Comparison of ENCODE assay signal across 1 fruit fly cellular context in genomic region chr3R:24543676-24544277, dm6.
A peak's percentile ranks its signal among the peaks of the same experiment; 100 is the strongest.
TF ChIP-seq lines count a peak whose summit lies in the region.

Cftr (minus strand) TSS chr3R:24543914.

TF ChIP-seq in whole organism, embryonic, 481 proteins besides CTCF, POLR2A, EP300 and RAD21 (continued from another document and continues in another):
- TF ChIP-seq Sox100B (GFP tag; optimal IDR thresholded peaks at IDR 0.05; lab: Kevin White, UChicago): no peak
- TF ChIP-seq sens-2 (GFP tag; IDR thresholded peaks at IDR 0.05; lab: Robert Waterston, UW): peak; percentile 47
- peak; percentile 15 for TF ChIP-seq PHDP (tag; optimal IDR thresholded peaks at IDR 0.05; lab: Kevin White, UChicago)
- no peak for TF ChIP-seq br (optimal IDR thresholded peaks at IDR 0.05; lab: Kevin White, UChicago)
- TF ChIP-seq shn (GFP tag; optimal IDR thresholded peaks at IDR 0.05; lab: Kevin White, UChicago): peak; percentile 50
- 0 out of 2 replicates have a peak, but pooled peaks have one; percentile 17 for TF ChIP-seq CG1024 (GFP tag; IDR thresholded peaks at IDR 0.05; lab: Robert Waterston, UW)
- peak; percentile 0 for TF ChIP-seq CG9817 (tag; optimal IDR thresholded peaks at IDR 0.05; lab: Kevin White, UChicago)
- peak; percentile 1 for TF ChIP-seq CG7786 (GFP tag; optimal IDR thresholded peaks at IDR 0.05; lab: Kevin White, UChicago)
- peak; percentile 38 for TF ChIP-seq CG4282 (GFP tag; optimal IDR thresholded peaks at IDR 0.05; lab: Kevin White, UChicago)
- TF ChIP-seq CG8359 (GFP tag; optimal IDR thresholded peaks at IDR 0.05; lab: Kevin White, UChicago; ENCODE audit: borderline replicate concordance): no peak
- TF ChIP-seq kah (GFP tag; optimal IDR thresholded peaks at IDR 0.05; lab: Kevin White, UChicago): no peak
- peak; percentile 27 for TF ChIP-seq CG6813 (GFP tag; optimal IDR thresholded peaks at IDR 0.05; lab: Kevin White, UChicago)
- no peak for TF ChIP-seq CG17802 (tag; optimal IDR thresholded peaks at IDR 0.05; lab: Kevin White, UChicago)
- TF ChIP-seq fru (optimal IDR thresholded peaks at IDR 0.05; lab: Kevin White, UChicago): no peak
- TF ChIP-seq seq (GFP tag; IDR thresholded peaks at IDR 0.05; lab: Robert Waterston, UW): no peak
- no peak for TF ChIP-seq CG10321 (GFP tag; IDR thresholded peaks at IDR 0.05; lab: Robert Waterston, UW)
- TF ChIP-seq CG18476 (GFP tag; optimal IDR thresholded peaks at IDR 0.05; lab: Kevin White, UChicago): peak; percentile 52
- TF ChIP-seq CG7963 (GFP tag; IDR thresholded peaks at IDR 0.05; lab: Robert Waterston, UW; ENCODE audit: partially characterized antibody): no peak
- TF ChIP-seq bab2 (GFP tag; optimal IDR thresholded peaks at IDR 0.05; lab: Kevin White, UChicago): peak; percentile 37
- TF ChIP-seq CG8478 (optimal IDR thresholded peaks at IDR 0.05; lab: Kevin White, UChicago): no peak
- TF ChIP-seq Opbp (GFP tag; IDR thresholded peaks at IDR 0.05; lab: Robert Waterston, UW; ENCODE audit: partially characterized antibody): peak; percentile 60; the same call in 2 of the 3 replicates
- TF ChIP-seq pzg (GFP tag; optimal IDR thresholded peaks at IDR 0.05; lab: Kevin White, UChicago): peak; percentile 72
- peak; percentile 80 for TF ChIP-seq CG7987 (GFP tag; optimal IDR thresholded peaks at IDR 0.05; lab: Kevin White, UChicago)
- no peak for TF ChIP-seq Rx (GFP tag; IDR thresholded peaks at IDR 0.05; lab: Robert Waterston, UW)
- TF ChIP-seq ro (GFP tag; IDR thresholded peaks at IDR 0.05; lab: Robert Waterston, UW): no peak
- TF ChIP-seq eyg (GFP tag; optimal IDR thresholded peaks at IDR 0.05; lab: Kevin White, UChicago): peak; percentile 22
- peak; percentile 68 for TF ChIP-seq CG34376 (GFP tag; optimal IDR thresholded peaks at IDR 0.05; lab: Kevin White, UChicago)
- peak; percentile 86 for TF ChIP-seq Sry-δ (GFP tag; optimal IDR thresholded peaks at IDR 0.05; lab: Kevin White, UChicago)
- TF ChIP-seq CG7372 (GFP tag; IDR thresholded peaks at IDR 0.05; lab: Robert Waterston, UW): no peak
- TF ChIP-seq CG5245 (GFP tag; optimal IDR thresholded peaks at IDR 0.05; lab: Kevin White, UChicago): peak; percentile 10
- peak; percentile 83 for TF ChIP-seq caup (GFP tag; optimal IDR thresholded peaks at IDR 0.05; lab: Kevin White, UChicago; ENCODE audit: severe bottlenecking)
- TF ChIP-seq CG6654 (GFP tag; optimal IDR thresholded peaks at IDR 0.05; lab: Kevin White, UChicago): no peak
- no peak for TF ChIP-seq CG15073 (GFP tag; optimal IDR thresholded peaks at IDR 0.05; lab: Kevin White, UChicago)
- TF ChIP-seq tin (GFP tag; optimal IDR thresholded peaks at IDR 0.05; lab: Kevin White, UChicago): peak; percentile 11
- peak; percentile 52 for TF ChIP-seq CG10147 (GFP tag; optimal IDR thresholded peaks at IDR 0.05; lab: Kevin White, UChicago)
- peak; percentile 57; the same call in 2 of the 3 replicates for TF ChIP-seq H15 (GFP tag; IDR thresholded peaks at IDR 0.05; lab: Robert Waterston, UW)
- peak; percentile 70 for TF ChIP-seq MTF-1 (GFP tag; optimal IDR thresholded peaks at IDR 0.05; lab: Kevin White, UChicago; ENCODE audit: borderline replicate concordance)
- TF ChIP-seq slbo (GFP tag; IDR thresholded peaks at IDR 0.05; lab: Robert Waterston, UW): peak; percentile 73
- TF ChIP-seq Dip2 (GFP tag; IDR thresholded peaks at IDR 0.05; lab: Robert Waterston, UW): no peak
- no peak for TF ChIP-seq ham (GFP tag; IDR thresholded peaks at IDR 0.05; lab: Robert Waterston, UW)
- no peak for TF ChIP-seq sd (tag; optimal IDR thresholded peaks at IDR 0.05; lab: Kevin White, UChicago)
- no peak for TF ChIP-seq fd3F (GFP tag; optimal IDR thresholded peaks at IDR 0.05; lab: Kevin White, UChicago)
- TF ChIP-seq sens (GFP tag; lab: Kevin White, UChicago): peak; percentile 87
- TF ChIP-seq Antp (GFP tag; optimal IDR thresholded peaks at IDR 0.05; lab: Kevin White, UChicago): peak; percentile 66
- TF ChIP-seq hb (GFP tag; IDR thresholded peaks at IDR 0.05; lab: Robert Waterston, UW; ENCODE audit: partially characterized antibody): 0 out of 3 replicates have a peak, but pooled peaks have one; percentile 23
- TF ChIP-seq dm (GFP tag; optimal IDR thresholded peaks at IDR 0.05; lab: Kevin White, UChicago): peak; percentile 46
- TF ChIP-seq CG12942 (GFP tag; optimal IDR thresholded peaks at IDR 0.05; lab: Kevin White, UChicago): no peak
- no peak for TF ChIP-seq twi (tag; optimal IDR thresholded peaks at IDR 0.05; lab: Kevin White, UChicago)
- peak; percentile 39 for TF ChIP-seq CG3281 (GFP tag; optimal IDR thresholded peaks at IDR 0.05; lab: Kevin White, UChicago)
- TF ChIP-seq CG2116 (GFP tag; optimal IDR thresholded peaks at IDR 0.05; lab: Kevin White, UChicago): peak; percentile 10
- TF ChIP-seq CG42726 (GFP tag; IDR thresholded peaks at IDR 0.05; lab: Robert Waterston, UW; ENCODE audit: partially characterized antibody): peak; percentile 66; the same call in 1 of the 2 replicates
- peak; percentile 72 for TF ChIP-seq Dref (GFP tag; IDR thresholded peaks at IDR 0.05; lab: Robert Waterston, UW)
- TF ChIP-seq CG1233 (GFP tag; optimal IDR thresholded peaks at IDR 0.05; lab: Kevin White, UChicago): peak; percentile 51
- TF ChIP-seq Trl (optimal IDR thresholded peaks at IDR 0.05; lab: Kevin White, UChicago): peak in 1 of 2 experiments; percentile 70
- TF ChIP-seq Trl (GFP tag; optimal IDR thresholded peaks at IDR 0.05; lab: Kevin White, UChicago): peak; percentile 26
- TF ChIP-seq Spps (tag; optimal IDR thresholded peaks at IDR 0.05; lab: Kevin White, UChicago): no peak
- no peak for TF ChIP-seq gem (tag; optimal IDR thresholded peaks at IDR 0.05; lab: Kevin White, UChicago)
- peak; percentile 61 for TF ChIP-seq Bteb2 (GFP tag; optimal IDR thresholded peaks at IDR 0.05; lab: Kevin White, UChicago)
- no peak; the same call in 1 of the 2 replicates for TF ChIP-seq chm (GFP tag; IDR thresholded peaks at IDR 0.05; lab: Robert Waterston, UW)
- peak; percentile 17 for TF ChIP-seq en (GFP tag; optimal IDR thresholded peaks at IDR 0.05; lab: Kevin White, UChicago)
- no peak for TF ChIP-seq bigmax (GFP tag; optimal IDR thresholded peaks at IDR 0.05; lab: Kevin White, UChicago)
- TF ChIP-seq CG7556 (GFP tag; optimal IDR thresholded peaks at IDR 0.05; lab: Kevin White, UChicago): no peak
- no peak for TF ChIP-seq Blimp-1 (GFP tag; optimal IDR thresholded peaks at IDR 0.05; lab: Kevin White, UChicago)
- peak; percentile 85; the same call in 2 of the 3 replicates for TF ChIP-seq Dbx (GFP tag; IDR thresholded peaks at IDR 0.05; lab: Robert Waterston, UW)
- peak in 1 of 3 experiments; percentile 31 for TF ChIP-seq Stat92E (GFP tag; optimal IDR thresholded peaks at IDR 0.05; lab: Kevin White, UChicago)
- TF ChIP-seq ind (GFP tag; optimal IDR thresholded peaks at IDR 0.05; lab: Kevin White, UChicago): no peak
- peak; percentile 36; the same call in 1 of the 3 replicates for TF ChIP-seq tgo (GFP tag; IDR thresholded peaks at IDR 0.05; lab: Robert Waterston, UW)
- no peak for TF ChIP-seq CkIIα-i1 (GFP tag; IDR thresholded peaks at IDR 0.05; lab: Robert Waterston, UW)
- TF ChIP-seq Dad (GFP tag; optimal IDR thresholded peaks at IDR 0.05; lab: Kevin White, UChicago): peak; percentile 55
- peak; percentile 22 for TF ChIP-seq Mad (GFP tag; optimal IDR thresholded peaks at IDR 0.05; lab: Kevin White, UChicago)
- no peak for TF ChIP-seq psq (GFP tag; optimal IDR thresholded peaks at IDR 0.05; lab: Kevin White, UChicago)
- TF ChIP-seq da (GFP tag; optimal IDR thresholded peaks at IDR 0.05; lab: Kevin White, UChicago): peak; percentile 13
- TF ChIP-seq MBD-R2 (GFP tag; IDR thresholded peaks at IDR 0.05; lab: Robert Waterston, UW): peak; percentile 9; the same call in 1 of the 2 replicates
- no peak for TF ChIP-seq Gug (GFP tag; IDR thresholded peaks at IDR 0.05; lab: Robert Waterston, UW)
- no peak for TF ChIP-seq CG3065 (GFP tag; optimal IDR thresholded peaks at IDR 0.05; lab: Kevin White, UChicago)
- TF ChIP-seq fd64A (GFP tag; optimal IDR thresholded peaks at IDR 0.05; lab: Kevin White, UChicago): no peak
- TF ChIP-seq Bgb (GFP tag; IDR thresholded peaks at IDR 0.05; lab: Robert Waterston, UW; ENCODE audit: partially characterized antibody): peak; percentile 71
- peak; percentile 39; the same call in 1 of the 2 replicates for TF ChIP-seq HLH3B (GFP tag; IDR thresholded peaks at IDR 0.05; lab: Robert Waterston, UW)
- peak; percentile 51 for TF ChIP-seq E2f2 (GFP tag; IDR thresholded peaks at IDR 0.05; lab: Robert Waterston, UW)
- TF ChIP-seq CG17568 (GFP tag; optimal IDR thresholded peaks at IDR 0.05; lab: Kevin White, UChicago): peak; percentile 40
- TF ChIP-seq CG13287 (GFP tag; IDR thresholded peaks at IDR 0.05; lab: Robert Waterston, UW; ENCODE audit: partially characterized antibody): peak; percentile 62
- TF ChIP-seq dysf (GFP tag; IDR thresholded peaks at IDR 0.05; lab: Robert Waterston, UW): peak; percentile 42; the same call in 1 of the 3 replicates
- TF ChIP-seq CG32532 (GFP tag; IDR thresholded peaks at IDR 0.05; lab: Robert Waterston, UW): peak; percentile 64
- TF ChIP-seq CG18619 (GFP tag; optimal IDR thresholded peaks at IDR 0.05; lab: Kevin White, UChicago): no peak
- TF ChIP-seq jigr1 (GFP tag; IDR thresholded peaks at IDR 0.05; lab: Robert Waterston, UW): no peak
- peak in 1 of 2 experiments; percentile 43 for TF ChIP-seq chif (GFP tag; optimal IDR thresholded peaks at IDR 0.05; lab: Kevin White, UChicago)
- TF ChIP-seq Lim3 (GFP tag; IDR thresholded peaks at IDR 0.05; lab: Robert Waterston, UW): no peak
- peak; percentile 85 for TF ChIP-seq B-H2 (GFP tag; optimal IDR thresholded peaks at IDR 0.05; lab: Kevin White, UChicago)
- no peak for TF ChIP-seq CG30403 (GFP tag; optimal IDR thresholded peaks at IDR 0.05; lab: Kevin White, UChicago)
- TF ChIP-seq CG5180 (GFP tag; optimal IDR thresholded peaks at IDR 0.05; lab: Kevin White, UChicago): peak; percentile 37
- TF ChIP-seq CG6765 (GFP tag; optimal IDR thresholded peaks at IDR 0.05; lab: Kevin White, UChicago): no peak
- TF ChIP-seq Elba2 (GFP tag; optimal IDR thresholded peaks at IDR 0.05; lab: Kevin White, UChicago): peak; percentile 29
- TF ChIP-seq Camta (GFP tag; optimal IDR thresholded peaks at IDR 0.05; lab: Kevin White, UChicago): peak; percentile 49
- TF ChIP-seq CG17829 (tag; optimal IDR thresholded peaks at IDR 0.05; lab: Kevin White, UChicago): no peak
- TF ChIP-seq Hr78 (GFP tag; optimal IDR thresholded peaks at IDR 0.05; lab: Kevin White, UChicago): no peak
- peak; percentile 100 for TF ChIP-seq cwo (GFP tag; optimal IDR thresholded peaks at IDR 0.05; lab: Kevin White, UChicago)
- peak; percentile 44; the same call in 1 of the 2 replicates for TF ChIP-seq ranshi (GFP tag; IDR thresholded peaks at IDR 0.05; lab: Robert Waterston, UW)
- TF ChIP-seq CG15479 (GFP tag; optimal IDR thresholded peaks at IDR 0.05; lab: Kevin White, UChicago): no peak
- peak; percentile 15 for TF ChIP-seq CG10654 (GFP tag; optimal IDR thresholded peaks at IDR 0.05; lab: Kevin White, UChicago)
- no peak for TF ChIP-seq aop (GFP tag; IDR thresholded peaks at IDR 0.05; lab: Robert Waterston, UW)
- TF ChIP-seq corto (GFP tag; optimal IDR thresholded peaks at IDR 0.05; lab: Kevin White, UChicago): no peak
- peak; percentile 65; the same call in 1 of the 2 replicates for TF ChIP-seq ato (GFP tag; IDR thresholded peaks at IDR 0.05; lab: Robert Waterston, UW; ENCODE audit: partially characterized antibody)
- TF ChIP-seq E2f1 (GFP tag; IDR thresholded peaks at IDR 0.05; lab: Robert Waterston, UW): peak; percentile 48; the same call in 1 of the 2 replicates
- no peak for TF ChIP-seq Sry-β (GFP tag; optimal IDR thresholded peaks at IDR 0.05; lab: Kevin White, UChicago)
- peak; percentile 24; the same call in 1 of the 3 replicates for TF ChIP-seq zen2 (GFP tag; IDR thresholded peaks at IDR 0.05; lab: Robert Waterston, UW; ENCODE audit: partially characterized antibody)
- TF ChIP-seq CG2889 (GFP tag; IDR thresholded peaks at IDR 0.05; lab: Robert Waterston, UW): no peak
- no peak for TF ChIP-seq trem (tag; optimal IDR thresholded peaks at IDR 0.05; lab: Kevin White, UChicago)
- TF ChIP-seq ems (GFP tag; optimal IDR thresholded peaks at IDR 0.05; lab: Kevin White, UChicago): peak; percentile 65
- TF ChIP-seq klu (GFP tag; IDR thresholded peaks at IDR 0.05; lab: Robert Waterston, UW): no peak
- no peak for TF ChIP-seq gsb-n (tag; optimal IDR thresholded peaks at IDR 0.05; lab: Kevin White, UChicago)
- TF ChIP-seq Jarid2 (GFP tag; optimal IDR thresholded peaks at IDR 0.05; lab: Kevin White, UChicago): peak; percentile 91
- peak; percentile 56; the same call in 1 of the 2 replicates for TF ChIP-seq CG14441 (GFP tag; IDR thresholded peaks at IDR 0.05; lab: Robert Waterston, UW)
- peak; percentile 56; the same call in 1 of the 2 replicates for TF ChIP-seq amos (GFP tag; IDR thresholded peaks at IDR 0.05; lab: Robert Waterston, UW; ENCODE audit: partially characterized antibody)
- peak; percentile 80 for TF ChIP-seq NFAT (GFP tag; IDR thresholded peaks at IDR 0.05; lab: Robert Waterston, UW)
- peak; percentile 48; the same call in 1 of the 2 replicates for TF ChIP-seq onecut (GFP tag; IDR thresholded peaks at IDR 0.05; lab: Robert Waterston, UW)
- TF ChIP-seq CG12219 (GFP tag; optimal IDR thresholded peaks at IDR 0.05; lab: Kevin White, UChicago): no peak
- TF ChIP-seq NK7.1 (GFP tag; optimal IDR thresholded peaks at IDR 0.05; lab: Kevin White, UChicago): peak; percentile 58
- TF ChIP-seq Hey (tag; optimal IDR thresholded peaks at IDR 0.05; lab: Kevin White, UChicago): peak; percentile 47
- TF ChIP-seq stwl (tag; optimal IDR thresholded peaks at IDR 0.05; lab: Kevin White, UChicago): peak; percentile 35
- TF ChIP-seq slp2 (GFP tag; optimal IDR thresholded peaks at IDR 0.05; lab: Kevin White, UChicago): no peak
- peak; percentile 18; the same call in 1 of the 2 replicates for TF ChIP-seq Nf-YA (GFP tag; IDR thresholded peaks at IDR 0.05; lab: Robert Waterston, UW)
- TF ChIP-seq knrl (GFP tag; IDR thresholded peaks at IDR 0.05; lab: Robert Waterston, UW; ENCODE audit: partially characterized antibody): 0 out of 3 replicates have a peak, but pooled peaks have one; percentile 18
- TF ChIP-seq dmrt99B (tag; optimal IDR thresholded peaks at IDR 0.05; lab: Kevin White, UChicago): peak; percentile 5
- no peak for TF ChIP-seq CG2875 (GFP tag; optimal IDR thresholded peaks at IDR 0.05; lab: Kevin White, UChicago)
- TF ChIP-seq gfzf (GFP tag; optimal IDR thresholded peaks at IDR 0.05; lab: Kevin White, UChicago): no peak
- TF ChIP-seq zfh2 (GFP tag; optimal IDR thresholded peaks at IDR 0.05; lab: Kevin White, UChicago): peak; percentile 53
- TF ChIP-seq HmgD (GFP tag; optimal IDR thresholded peaks at IDR 0.05; lab: Kevin White, UChicago): peak; percentile 13
- no peak for TF ChIP-seq CG4424 (GFP tag; optimal IDR thresholded peaks at IDR 0.05; lab: Kevin White, UChicago)
